Worm (Caenorhabditis elegans): ENCODE data around the gene gtf-2E1.

gtf-2E1 gene

DNA sequence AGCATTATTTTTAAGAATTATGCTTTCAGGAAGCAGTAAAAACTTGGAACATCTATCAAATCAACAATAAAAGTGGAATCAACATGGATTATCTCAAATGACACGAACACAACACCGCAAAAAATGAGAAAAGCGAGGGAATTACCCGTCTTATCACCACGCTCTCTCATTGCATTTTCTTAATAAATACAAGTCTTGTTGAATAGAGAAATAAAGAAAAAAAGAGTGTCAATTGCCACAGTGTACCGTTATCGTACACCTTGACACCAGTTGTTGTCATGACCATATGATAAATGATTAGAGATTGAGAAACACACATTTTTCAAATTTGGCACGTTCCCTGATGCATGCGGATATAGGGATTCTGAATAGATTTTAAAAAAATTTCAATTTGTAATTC lies 8.6 kb downstream of the gtf-2E1 start:
- TF ChIP-seq pros-1 (tag; optimal IDR thresholded peaks at IDR 0.05) (no peak), elt-2 (tag; optimal IDR thresholded peaks at IDR 0.05) (peak; percentile 83)

- TF ChIP-seq ceh-2 (tag; optimal IDR thresholded peaks at IDR 0.05) (no peak), hlh-30 (tag; optimal IDR thresholded peaks at IDR 0.05; ENCODE audit: insufficient read depth) (no peak), C08G9.2 (tag; optimal IDR thresholded peaks at IDR 0.05) (no peak), tbx-2 (tag; optimal IDR thresholded peaks at IDR 0.05) (no peak)
These were observed 9.6 kb downstream of the gtf-2E1 start, which contains the start of gene F26D10.13 for ce11 chrIV:17264714-17265113. F26D10.13 (minus strand) TSS chrIV:17264814.

ce11 chrIV:17265279-17265678 lies 10.2 kb downstream of the gtf-2E1 start, which contains the start of gene str-187:
str-187 (plus strand) TSS chrIV:17265579.
- TF ChIP-seq pax-1 (tag; optimal IDR thresholded peaks at IDR 0.05): no peak
- no peak for TF ChIP-seq C08G9.2 (tag; optimal IDR thresholded peaks at IDR 0.05)
- no peak for TF ChIP-seq ets-4 (tag; optimal IDR thresholded peaks at IDR 0.05)
- TF ChIP-seq hlh-30 (tag; optimal IDR thresholded peaks at IDR 0.05; ENCODE audit: insufficient read depth): no peak
- no peak for TF ChIP-seq nfya-1 (tag; optimal IDR thresholded peaks at IDR 0.05)
- TF ChIP-seq ceh-14 (tag; optimal IDR thresholded peaks at IDR 0.05): no peak
- TF ChIP-seq madf-2 (tag; optimal IDR thresholded peaks at IDR 0.05): no peak
- no peak for TF ChIP-seq Y22D7AL.16 (tag; optimal IDR thresholded peaks at IDR 0.05)
- no peak for TF ChIP-seq unc-3 (GFP tag; conservative IDR thresholded peaks at IDR 0.05)
- no peak for TF ChIP-seq unc-3 (tag; optimal IDR thresholded peaks at IDR 0.05)
- no peak for TF ChIP-seq sox-2 (GFP tag; IDR thresholded peaks at IDR 0.05)

DNA sequence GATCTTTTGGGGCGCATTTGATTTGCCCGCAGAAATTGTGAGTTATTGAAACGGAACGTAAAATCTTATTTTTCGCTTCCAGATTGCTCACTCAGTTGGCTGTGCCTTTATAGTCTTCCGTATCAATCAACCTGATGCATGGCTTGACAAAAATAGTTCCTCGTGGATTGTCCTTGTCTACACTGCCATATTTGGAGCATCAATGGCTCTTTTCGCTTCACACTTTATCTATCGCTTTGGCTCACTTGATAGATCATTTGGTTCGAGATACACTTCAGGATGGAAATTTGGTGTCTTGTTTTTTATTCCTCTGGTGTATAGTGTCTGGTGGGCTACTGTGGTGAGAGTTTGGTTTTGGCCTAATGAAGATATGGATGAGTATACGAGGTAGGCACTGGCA lies 10.6 kb downstream of the gtf-2E1 start:
- TF ChIP-seq ceh-9 (tag; optimal IDR thresholded peaks at IDR 0.05) (no peak), ceh-6 (GFP tag; optimal IDR thresholded peaks at IDR 0.05) (no peak), pha-4 (tag; optimal IDR thresholded peaks at IDR 0.05) (no peak), rnt-1 (tag; optimal IDR thresholded peaks at IDR 0.05) (no peak), pax-1 (tag; optimal IDR thresholded peaks at IDR 0.05) (no peak), ama-1 (optimal IDR thresholded peaks at IDR 0.05) (no peak), hlh-6 (tag; optimal IDR thresholded peaks at IDR 0.05) (no peak), gmeb-2 (tag; optimal IDR thresholded peaks at IDR 0.05) (no peak), nfya-1 (tag; optimal IDR thresholded peaks at IDR 0.05) (no peak), pros-1 (tag; optimal IDR thresholded peaks at IDR 0.05) (no peak)

DNA sequence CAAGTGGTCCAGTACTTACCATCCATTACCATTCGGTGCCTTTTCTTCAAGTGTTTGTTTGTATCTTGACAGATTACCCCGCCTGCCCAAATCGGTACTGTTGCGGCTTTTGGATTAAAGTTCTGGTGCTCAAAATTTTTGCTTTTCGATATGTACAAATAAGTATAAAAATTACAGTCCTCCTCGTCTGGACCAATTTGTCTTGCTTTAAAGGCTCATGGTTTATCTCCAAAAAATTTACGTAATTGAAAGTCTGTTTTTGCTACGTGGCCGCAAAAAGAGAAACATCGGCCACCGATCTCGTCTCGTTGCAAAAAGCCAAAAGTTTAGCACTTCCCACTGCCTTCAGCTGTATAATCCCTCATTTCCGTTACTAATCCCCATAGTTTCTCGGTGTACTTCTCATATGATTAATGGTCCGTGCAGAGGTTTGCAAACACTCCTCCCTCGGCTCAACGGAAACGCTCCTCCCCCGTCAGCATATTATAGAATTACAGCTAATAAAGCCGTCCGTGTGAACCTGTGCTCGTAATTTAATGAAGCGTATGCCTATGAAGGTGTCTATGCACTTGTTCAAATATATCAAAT lies 12.3 kb downstream of the gtf-2E1 start:
- peak; percentile 8 for TF ChIP-seq unc-42 (tag; optimal IDR thresholded peaks at IDR 0.05)
- no peak for TF ChIP-seq zip-5 (tag; optimal IDR thresholded peaks at IDR 0.05)

DNA sequence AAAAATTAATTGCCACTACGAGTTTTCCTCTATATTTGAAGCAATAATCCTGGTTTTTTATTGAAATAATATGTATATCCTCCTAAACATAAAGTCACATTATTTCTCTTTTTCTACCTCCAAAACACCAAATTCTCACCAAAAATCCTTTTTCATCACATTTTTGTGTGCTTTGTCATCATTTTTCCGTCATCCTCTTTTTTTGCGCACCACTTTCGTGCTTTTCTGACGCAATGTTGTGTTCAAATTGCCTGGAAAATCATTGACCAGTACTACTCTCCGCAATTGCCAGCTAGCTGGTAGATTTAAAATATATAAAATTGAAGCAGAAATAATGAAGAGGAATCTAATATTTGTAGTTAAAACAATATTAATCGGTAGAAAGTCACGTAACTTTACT lies 13.0 kb downstream of the gtf-2E1 start:
- TF ChIP-seq K09A11.1 (tag; optimal IDR thresholded peaks at IDR 0.05; ENCODE audit: insufficient read depth): no peak
- no peak for TF ChIP-seq pros-1 (tag; optimal IDR thresholded peaks at IDR 0.05)
- TF ChIP-seq ztf-16 (tag; optimal IDR thresholded peaks at IDR 0.05): no peak

- TF ChIP-seq sox-4 (tag; optimal IDR thresholded peaks at IDR 0.05) (no peak), F13H6.1 (tag; optimal IDR thresholded peaks at IDR 0.05) (peak; percentile 31), dmd-4 (tag; optimal IDR thresholded peaks at IDR 0.05; ENCODE audit: borderline replicate concordance) (no peak), syd-9 (tag; optimal IDR thresholded peaks at IDR 0.05) (peak; percentile 36), ets-4 (tag; optimal IDR thresholded peaks at IDR 0.05) (no peak), ztf-16 (tag; optimal IDR thresholded peaks at IDR 0.05) (no peak), ceh-31 (tag; optimal IDR thresholded peaks at IDR 0.05) (peak; percentile 53), ceh-48 (tag; optimal IDR thresholded peaks at IDR 0.05) (no peak), unc-55 (GFP tag; optimal IDR thresholded peaks at IDR 0.05) (peak; percentile 84), rnt-1 (tag; optimal IDR thresholded peaks at IDR 0.05) (peak; percentile 65), tbx-2 (tag; optimal IDR thresholded peaks at IDR 0.05) (peak; percentile 69), K09A11.1 (tag; optimal IDR thresholded peaks at IDR 0.05; ENCODE audit: insufficient read depth) (peak; percentile 5), fkh-10 (GFP tag; optimal IDR thresholded peaks at IDR 0.05) (no peak), elt-4 (tag; optimal IDR thresholded peaks at IDR 0.05) (no peak), nfya-1 (tag; optimal IDR thresholded peaks at IDR 0.05) (peak; percentile 53), unc-42 (tag; optimal IDR thresholded peaks at IDR 0.05) (peak; percentile 93), ttx-3 (tag; optimal IDR thresholded peaks at IDR 0.05) (no peak), ceh-14 (tag; optimal IDR thresholded peaks at IDR 0.05) (peak; percentile 48), ref-2 (tag; optimal IDR thresholded peaks at IDR 0.05) (no peak), fkh-6 (tag; optimal IDR thresholded peaks at IDR 0.05) (peak; percentile 74), ceh-18 (tag; optimal IDR thresholded peaks at IDR 0.05) (peak; percentile 44), Y22D7AL.16 (tag; optimal IDR thresholded peaks at IDR 0.05) (no peak), dve-1 (tag; optimal IDR thresholded peaks at IDR 0.05) (no peak)
These were observed 13.5 kb downstream of the gtf-2E1 start for ce11 chrIV:17268628-17269027.

All from whole organism, late embryonic.